Fruit fly (Drosophila melanogaster) Kc167 (cell line): ENCODE results near the gene Eip74EF.

ENCODE experiments used
- Myc ChIP-seq: fragments of >200 bp; optimal IDR thresholded peaks from 2 replicates; lab custom pipeline; 2017; ENCODE audit warnings: missing external identifiers
- Sin3A ChIP-seq: fragments of >200 bp; optimal IDR thresholded peaks from 2 replicates; lab custom pipeline; 2018; ENCODE audit warnings: missing external identifiers
- h ChIP-seq: fragments of >200 bp; optimal IDR thresholded peaks from 3 replicates; lab custom pipeline; 2018; ENCODE audit warnings: missing external identifiers
- insv ChIP-seq: fragments of >200 bp; optimal IDR thresholded peaks from 3 replicates; lab custom pipeline; 2018; ENCODE audit warnings: missing external identifiers
- psq ChIP-seq: fragments of >200 bp; optimal IDR thresholded peaks from 2 replicates; lab custom pipeline; 2017; ENCODE audit warnings: missing external identifiers
- ttk ChIP-seq: sonication (Bioruptor generic); optimal IDR thresholded peaks from 2 replicates; lab custom pipeline; 2017; ENCODE audit warnings: missing external identifiers

Gene Eip74EF

dm6 chr3L:17578413-17578812 is 40.7 kb downstream of the Eip74EF start:
- TF ChIP-seq psq (lab: Kevin White, UChicago) (no peak), Myc (no peak), Sin3A (lab: Kevin White, UChicago) (no peak), insv (no peak)

- TF ChIP-seq ttk (lab: Kevin White, UChicago) (no peak), psq (lab: Kevin White, UChicago) (no peak), Sin3A (lab: Kevin White, UChicago) (no peak), h (lab: Kevin White, UChicago) (no peak), insv (no peak), Myc (no peak)
These were observed 41.4 kb downstream of the Eip74EF start for dm6 chr3L:17577530-17578351.

dm6 chr3L:17576886-17577271 is 42.2 kb downstream of the Eip74EF start:
- TF ChIP-seq Sin3A (lab: Kevin White, UChicago), result no peak
- TF ChIP-seq insv, result no peak
- TF ChIP-seq h (lab: Kevin White, UChicago), result no peak
- no peak for TF ChIP-seq Myc
- no peak for TF ChIP-seq ttk (lab: Kevin White, UChicago)
- TF ChIP-seq psq (lab: Kevin White, UChicago), result no peak

dm6 chr3L:17576093-17576885 is 42.8 kb downstream of the Eip74EF start:
- TF ChIP-seq ttk (lab: Kevin White, UChicago) (no peak), psq (lab: Kevin White, UChicago) (no peak), Myc (no peak), Sin3A (lab: Kevin White, UChicago) (no peak), insv (no peak), h (lab: Kevin White, UChicago) (no peak)

dm6 chr3L:17573823-17574222 is 45.3 kb downstream of the Eip74EF start:
- TF ChIP-seq insv (no peak), ttk (lab: Kevin White, UChicago) (no peak), h (lab: Kevin White, UChicago) (no peak), Myc (no peak), psq (lab: Kevin White, UChicago) (no peak), Sin3A (lab: Kevin White, UChicago) (no peak)

- no peak for TF ChIP-seq h (lab: Kevin White, UChicago)
- no peak for TF ChIP-seq Sin3A (lab: Kevin White, UChicago)
- no peak for TF ChIP-seq Myc
- no peak for TF ChIP-seq ttk (lab: Kevin White, UChicago)
- TF ChIP-seq insv, result no peak
These were observed 47.0 kb downstream of the Eip74EF start for dm6 chr3L:17572090-17572489.

dm6 chr3L:17570547-17570873 is 48.6 kb downstream of the Eip74EF start:
- no peak for TF ChIP-seq ttk (lab: Kevin White, UChicago)
- no peak for TF ChIP-seq Myc
- no peak for TF ChIP-seq psq (lab: Kevin White, UChicago)
- no peak for TF ChIP-seq h (lab: Kevin White, UChicago)
- no peak for TF ChIP-seq Sin3A (lab: Kevin White, UChicago)
- TF ChIP-seq insv, result no peak

dm6 chr3L:17569737-17570546 is 49.2 kb downstream of the Eip74EF start:
- TF ChIP-seq h (lab: Kevin White, UChicago) (no peak), insv (no peak), Myc (no peak), psq (lab: Kevin White, UChicago) (no peak), Sin3A (lab: Kevin White, UChicago) (no peak), ttk (lab: Kevin White, UChicago) (no peak)

- TF ChIP-seq psq (lab: Kevin White, UChicago), result no peak
- TF ChIP-seq ttk (lab: Kevin White, UChicago), result no peak
These were observed 50.4 kb downstream of the Eip74EF start for dm6 chr3L:17568698-17569097.

- TF ChIP-seq Myc (no peak), ttk (lab: Kevin White, UChicago) (no peak), psq (lab: Kevin White, UChicago) (no peak), Sin3A (lab: Kevin White, UChicago) (no peak), h (lab: Kevin White, UChicago) (no peak), insv (no peak)
These were observed 52.5 kb downstream of the Eip74EF start for dm6 chr3L:17566335-17567242.
